Worm (Caenorhabditis elegans): ENCODE results near the gene Y54F10AM.8.

DNA sequence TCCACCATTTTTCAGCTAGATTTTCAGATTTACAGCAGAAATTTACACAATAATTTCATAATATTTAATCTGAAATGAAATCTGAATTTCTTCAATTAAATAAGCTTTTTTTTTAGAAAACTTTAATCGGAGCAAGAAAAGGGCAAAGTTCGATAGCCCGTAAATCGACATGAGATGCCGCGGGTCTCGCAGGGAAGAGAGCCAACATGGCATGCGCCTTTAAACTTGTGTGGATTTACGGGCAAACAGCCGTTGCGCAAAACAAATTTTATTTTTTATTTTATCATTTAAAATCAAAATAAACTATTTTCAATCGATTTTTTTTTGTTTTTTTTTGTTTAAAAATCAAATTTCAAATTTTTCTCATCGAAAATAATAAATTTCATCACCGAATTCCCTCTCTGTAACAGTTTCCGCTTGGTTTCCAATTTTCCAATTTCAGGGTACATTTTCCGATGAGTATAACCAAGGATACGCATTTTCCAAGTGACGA is 20.9 kb upstream of the Y54F10AM.8 start, which contains the start of the genes Y54F10AM.15, rbc-2 and ndua-8:
- TF ChIP-seq ceh-19 (GFP tag; optimal IDR thresholded peaks at IDR 0.05) (no peak), lim-6 (tag; optimal IDR thresholded peaks at IDR 0.05) (no peak), ama-1 (optimal IDR thresholded peaks at IDR 0.05) (no peak), unc-42 (tag; optimal IDR thresholded peaks at IDR 0.05) (peak; percentile 23)

Measured in whole organism, late embryonic.